Worm (Caenorhabditis elegans): ENCODE measurements around the gene mys-1.

- TF ChIP-seq dao-5 (tag; optimal IDR thresholded peaks at IDR 0.05) = no peak
- TF ChIP-seq him-1 (tag; optimal IDR thresholded peaks at IDR 0.05) = no peak
- TF ChIP-seq W03F9.2 (tag; optimal IDR thresholded peaks at IDR 0.05) = no peak
Measured at ce11 chrV:7112223-7112622, 27.8 kb upstream of the mys-1 start.
